Worm (Caenorhabditis elegans) whole organism, L4 larva: ENCODE measurements around the gene egl-4.

ENCODE experiments used
- F10B5.3 ChIP-seq: sonication (generic microtip); optimal IDR thresholded peaks from 2 replicates; lab custom pipeline; 2016; ENCODE audit warnings: mild to moderate bottlenecking, missing genetic modification characterization, missing compliant biosample characterization
- F44E2.7 ChIP-seq: fragments of 200-800 bp; sonication (Bioruptor generic); IDR thresholded peaks from 2 replicates; pipeline ENCODE4 v2.1.2; 2022; ENCODE audit warnings: missing genetic modification characterization, missing compliant biosample characterization
- F49E8.2 ChIP-seq: sonication (generic microtip); optimal IDR thresholded peaks from 2 replicates; lab custom pipeline; 2016; ENCODE audit warnings: missing compliant biosample characterization, mild to moderate bottlenecking, missing genetic modification characterization, borderline replicate concordance
- T26A8.4 ChIP-seq: fragments of 200-800 bp; sonication (Bioruptor generic); IDR thresholded peaks from 2 replicates; pipeline ENCODE4 v1.3.6; 2022; ENCODE audit warnings: missing genetic modification characterization, missing compliant biosample characterization
- Y48G9A.11 ChIP-seq: fragments of 200-800 bp; sonication (Bioruptor generic); IDR thresholded peaks from 2 replicates; pipeline ENCODE4 v1.3.6; 2022; ENCODE audit warnings: missing genetic modification reagents, missing genetic modification characterization, missing compliant biosample characterization
- ZK337.2 ChIP-seq: fragments of 200-800 bp; sonication (Bioruptor generic); IDR thresholded peaks from 2 replicates; pipeline ENCODE4 v1.3.6; 2022; ENCODE audit warnings: missing genetic modification reagents, missing genetic modification characterization, missing compliant biosample characterization
- aha-1 ChIP-seq: fragments of 150-350 bp; peaks from one replicate; lab custom pipeline; 2014; ENCODE audit warnings: missing biosample characterization, missing genetic modification characterization
- aly-2 ChIP-seq: sonication (generic microtip); optimal IDR thresholded peaks from 2 replicates; lab custom pipeline; 2018; ENCODE audit warnings: missing biosample characterization, missing genetic modification characterization
- ama-1 ChIP-seq: fragments of 150-350 bp; optimal IDR thresholded peaks from 2 replicates; lab custom pipeline; 2014; ENCODE audit warnings: inconsistent platforms, mixed read lengths
- attf-4 ChIP-seq: sonication (generic microtip); optimal IDR thresholded peaks from 3 replicates; lab custom pipeline; 2017; ENCODE audit warnings: missing biosample characterization, missing genetic modification characterization
- ceh-28 ChIP-seq: fragments of 150-350 bp; optimal IDR thresholded peaks from 2 replicates; lab custom pipeline; 2014; ENCODE audit warnings: missing biosample characterization, missing genetic modification reagents, missing genetic modification characterization
- ceh-62 ChIP-seq: sonication (generic microtip); optimal IDR thresholded peaks from 2 replicates; lab custom pipeline; 2017; ENCODE audit warnings: missing biosample characterization, missing genetic modification characterization
- ceh-82 ChIP-seq: sonication (generic microtip); optimal IDR thresholded peaks from 2 replicates; lab custom pipeline; 2017; ENCODE audit warnings: missing biosample characterization, missing genetic modification characterization
- ces-1 ChIP-seq: fragments of 150-350 bp; sonication (generic microtip); optimal IDR thresholded peaks from 4 replicates; lab custom pipeline; 2014; ENCODE audit warnings: missing biosample characterization, missing genetic modification reagents, missing genetic modification characterization
- daf-16 ChIP-seq, 3 experiments: sonication (generic microtip); optimal IDR thresholded peaks; 2 replicates each; lab custom pipeline; 2016 to 2017; ENCODE audit warnings: missing genetic modification characterization in 3 of 3, missing genetic modification reagents in 3 of 3, mild to moderate bottlenecking in 2 of 3, missing compliant biosample characterization in 2 of 3, missing biosample characterization in 1 of 3, moderate library complexity in 1 of 3
- daf-19 ChIP-seq: fragments of 200-800 bp; sonication (Bioruptor generic); conservative IDR thresholded peaks from 2 replicates; pipeline ENCODE4 v1.3.6; 2022; ENCODE audit warnings: missing genetic modification characterization, missing compliant biosample characterization
- dmd-6 ChIP-seq: fragments of 200-800 bp; sonication (Bioruptor generic); IDR thresholded peaks from 2 replicates; pipeline ENCODE4 v1.3.6; 2022; ENCODE audit warnings: missing genetic modification reagents, missing genetic modification characterization, missing compliant biosample characterization
- egl-27 ChIP-seq: sonication (generic microtip); optimal IDR thresholded peaks from 3 replicates; lab custom pipeline; 2017; ENCODE audit warnings: missing biosample characterization, missing genetic modification reagents, missing genetic modification characterization
- fos-1 ChIP-seq: fragments of 150-350 bp; optimal IDR thresholded peaks from 2 replicates; lab custom pipeline; 2014; ENCODE audit warnings: missing biosample characterization, missing genetic modification characterization
- gei-8 ChIP-seq: fragments of 200-800 bp; sonication (Bioruptor generic); optimal IDR thresholded peaks from 2 replicates; lab custom pipeline; 2018; ENCODE audit warnings: mild to moderate bottlenecking, missing genetic modification characterization, missing compliant biosample characterization
- hif-1 ChIP-seq, 2 experiments: sonication (generic microtip); optimal IDR thresholded peaks; 2 replicates each; lab custom pipeline; 2016 to 2017; ENCODE audit warnings: missing compliant biosample characterization in 2 of 2, missing genetic modification characterization in 2 of 2, missing genetic modification reagents in 2 of 2, missing genotype in 2 of 2, mild to moderate bottlenecking in 1 of 2
- lin-13 ChIP-seq: fragments of 150-350 bp; optimal IDR thresholded peaks from 2 replicates; lab custom pipeline; 2014; ENCODE audit warnings: missing biosample characterization, missing genetic modification reagents, missing genetic modification characterization
- lin-29 ChIP-seq: fragments of 200-800 bp; sonication (Bioruptor generic); IDR thresholded peaks from 2 replicates; pipeline ENCODE4 v1.3.6; 2022; ENCODE audit warnings: missing genetic modification reagents, missing genetic modification characterization, missing compliant biosample characterization
- lir-3 ChIP-seq: sonication (generic microtip); optimal IDR thresholded peaks from 2 replicates; lab custom pipeline; 2016; ENCODE audit warnings: mild to moderate bottlenecking, missing genetic modification characterization, missing compliant biosample characterization
- madf-5 ChIP-seq, 2 experiments: fragments of 200-800 bp; sonication (Bioruptor generic); IDR thresholded peaks; 2 replicates each; pipeline ENCODE4 v1.3.6; 2022; ENCODE audit warnings: missing compliant biosample characterization in 2 of 2, missing genetic modification characterization in 2 of 2
- madf-9 ChIP-seq: fragments of 200-800 bp; sonication (Bioruptor generic); conservative IDR thresholded peaks from 2 replicates; pipeline ENCODE4 v1.3.6; 2022; ENCODE audit warnings: missing genetic modification reagents, missing genetic modification characterization, missing compliant biosample characterization
- mxl-2 ChIP-seq: fragments of 200-800 bp; sonication (Bioruptor generic); conservative IDR thresholded peaks from 2 replicates; pipeline ENCODE4 v1.3.6; 2022; ENCODE audit warnings: missing genetic modification reagents, missing genetic modification characterization, missing compliant biosample characterization
- nhr-11 ChIP-seq: fragments of 150-350 bp; optimal IDR thresholded peaks from 2 replicates; lab custom pipeline; 2014; ENCODE audit warnings: missing biosample characterization, missing genetic modification characterization
- nhr-111 ChIP-seq: fragments of 200-800 bp; sonication (Bioruptor generic); optimal IDR thresholded peaks from 2 replicates; lab custom pipeline; 2018; ENCODE audit warnings: mild to moderate bottlenecking, missing genetic modification characterization, missing compliant biosample characterization
- nhr-237 ChIP-seq: sonication (generic microtip); optimal IDR thresholded peaks from 2 replicates; lab custom pipeline; 2017; ENCODE audit warnings: missing biosample characterization, missing genetic modification characterization
- nhr-25 ChIP-seq: sonication (generic microtip); optimal IDR thresholded peaks from 2 replicates; lab custom pipeline; 2017; ENCODE audit warnings: missing genetic modification characterization, mild to moderate bottlenecking, missing compliant biosample characterization, antibody characterized with exemption, moderate library complexity, borderline replicate concordance; ENCODE audit not compliant: insufficient read depth
- nhr-28 ChIP-seq: fragments of 150-350 bp; optimal IDR thresholded peaks from 2 replicates; lab custom pipeline; 2014; ENCODE audit warnings: missing biosample characterization, missing genetic modification characterization
- nhr-41 ChIP-seq: fragments of 200-800 bp; sonication (Bioruptor generic); IDR thresholded peaks from 2 replicates; pipeline ENCODE4 v1.3.6; 2022; ENCODE audit warnings: missing genetic modification reagents, missing genetic modification characterization, missing compliant biosample characterization
- nhr-6 ChIP-seq: fragments of 150-350 bp; optimal IDR thresholded peaks from 2 replicates; lab custom pipeline; 2014; ENCODE audit warnings: missing biosample characterization, missing genetic modification characterization
- nhr-77 ChIP-seq: fragments of 150-350 bp; optimal IDR thresholded peaks from 2 replicates; lab custom pipeline; 2014; ENCODE audit warnings: missing biosample characterization, missing genetic modification characterization
- php-3 ChIP-seq: fragments of 200-800 bp; sonication (Bioruptor generic); IDR thresholded peaks from 2 replicates; pipeline ENCODE4 v1.3.6; 2022; ENCODE audit warnings: missing genetic modification reagents, missing genetic modification characterization, missing compliant biosample characterization
- pqm-1 ChIP-seq: sonication (generic microtip); optimal IDR thresholded peaks from 2 replicates; lab custom pipeline; 2017; ENCODE audit warnings: missing biosample characterization, missing genetic modification characterization
- rbr-2 ChIP-seq: sonication (generic microtip); optimal IDR thresholded peaks from 2 replicates; lab custom pipeline; 2016; ENCODE audit warnings: missing genotype, missing genetic modification characterization, missing compliant biosample characterization
- snpc-1.2 ChIP-seq: fragments of 200-800 bp; sonication (Bioruptor generic); IDR thresholded peaks from 2 replicates; pipeline ENCODE4 v1.3.6; 2022; ENCODE audit warnings: missing genetic modification reagents, missing genetic modification characterization, missing compliant biosample characterization
- unc-39 ChIP-seq: sonication (generic microtip); optimal IDR thresholded peaks from 2 replicates; lab custom pipeline; 2017; ENCODE audit warnings: missing biosample characterization, missing genetic modification characterization
- unc-62 ChIP-seq, 3 experiments: fragments of 150-350 bp in 1 of 3; sonication (generic microtip); optimal IDR thresholded peaks in 2 of 3; peaks in 1 of 3; 1 replicate in 1 of 3; 2 replicates in 2 of 3; lab custom pipeline; 2014 to 2017; ENCODE audit warnings: missing biosample characterization in 3 of 3, missing genetic modification characterization in 3 of 3, missing genetic modification reagents in 3 of 3, missing genotype in 1 of 3
- vab-7 ChIP-seq: fragments of 200-800 bp; sonication (Bioruptor generic); IDR thresholded peaks from 2 replicates; pipeline ENCODE4 v1.3.6; 2022; ENCODE audit warnings: missing genetic modification reagents, missing genetic modification characterization, missing compliant biosample characterization
- zfp-2 ChIP-seq: sonication (generic microtip); optimal IDR thresholded peaks from 2 replicates; lab custom pipeline; 2016; ENCODE audit warnings: mild to moderate bottlenecking, missing genetic modification characterization, missing compliant biosample characterization
- zfp-3 ChIP-seq: fragments of 200-800 bp; sonication (Bioruptor generic); conservative IDR thresholded peaks from 2 replicates; pipeline ENCODE4 v1.3.6; 2022; ENCODE audit warnings: missing genetic modification reagents, missing genetic modification characterization, missing compliant biosample characterization
- ztf-7 ChIP-seq: fragments of 150-350 bp; optimal IDR thresholded peaks from 2 replicates; lab custom pipeline; 2014; ENCODE audit warnings: missing biosample characterization, missing genetic modification characterization

The egl-4 gene

DNA sequence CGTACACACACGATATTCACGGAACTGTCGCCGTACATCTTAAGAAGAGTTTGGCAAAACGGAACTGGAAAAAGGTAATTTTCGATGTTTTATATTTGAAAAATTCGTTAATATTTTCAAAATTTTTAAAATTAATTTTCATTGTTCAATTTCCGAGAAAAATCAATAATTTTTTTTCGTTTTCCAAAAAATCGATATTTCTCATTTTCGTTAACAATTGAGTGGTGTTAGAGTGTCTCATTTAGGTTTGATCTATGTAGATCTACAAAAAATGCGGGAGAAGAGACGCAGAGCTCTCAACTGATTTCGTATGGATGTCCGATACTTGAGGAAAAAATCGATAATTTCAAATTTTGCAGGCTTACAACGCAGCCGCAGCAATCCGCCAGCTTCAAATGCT, 14.8 kb upstream of the egl-4 start:
- no peak for TF ChIP-seq ztf-7 (tag; lab: Kevin White, UChicago)
- TF ChIP-seq ceh-28 (tag; lab: Kevin White, UChicago): peak; percentile 64
- TF ChIP-seq vab-7 (GFP tag; lab: Robert Waterston, UW): no peak

DNA sequence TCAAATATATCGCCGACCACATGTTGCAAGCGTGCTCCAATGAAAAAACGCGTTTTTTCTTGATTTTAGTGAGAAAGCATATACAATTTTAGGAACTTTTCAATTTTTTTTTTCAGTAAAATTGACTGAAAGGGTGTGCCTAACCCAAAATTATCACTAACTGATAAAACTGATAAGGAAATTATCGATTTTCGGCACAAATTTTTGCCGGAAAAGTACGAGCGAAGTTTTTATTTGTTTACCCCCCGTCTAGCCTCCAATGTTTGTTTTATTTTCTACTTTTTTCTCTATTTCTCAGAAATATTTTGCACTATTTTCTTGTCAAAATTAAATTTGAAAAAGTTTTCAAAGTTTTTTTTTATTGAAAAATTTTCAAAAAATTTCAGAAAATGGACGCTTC, 13.6 kb upstream of the egl-4 start, which contains the start of gene ccm-2:
Gene ccm-2 (plus strand): TSS at position 387 of the 400 bp plus-strand sequence.
- no peak for TF ChIP-seq daf-16 (GFP tag; optimal IDR thresholded peaks at IDR 0.05; lab: Kevin White, UChicago)
- TF ChIP-seq daf-16 (tag; optimal IDR thresholded peaks at IDR 0.05; lab: Kevin White, UChicago): peak; percentile 70
- TF ChIP-seq pqm-1 (tag; lab: Kevin White, UChicago): peak; percentile 25
- peak; percentile 46 for TF ChIP-seq nhr-28
- no peak for TF ChIP-seq ceh-82 (tag; lab: Kevin White, UChicago)

DNA sequence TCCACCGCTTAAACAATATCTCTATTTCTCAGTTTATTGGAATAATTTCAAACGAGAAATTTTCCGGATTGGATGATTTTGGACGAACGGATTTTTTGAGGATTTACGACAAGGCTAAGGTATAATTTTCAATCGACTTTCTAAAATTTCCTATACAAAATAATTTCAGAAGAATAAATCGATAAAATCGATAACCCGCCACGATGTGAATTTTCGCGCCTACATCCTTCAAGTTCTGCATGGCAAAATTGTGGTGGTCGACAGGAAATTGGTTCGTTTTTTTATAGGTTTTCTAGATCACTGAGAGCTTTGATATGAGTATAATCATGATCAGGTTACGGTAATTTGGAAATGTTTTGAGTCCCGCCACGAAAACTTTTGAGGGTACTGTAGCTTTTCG, 12.9 kb upstream of the egl-4 start:
- TF ChIP-seq aha-1: peak; percentile 73
- no peak for TF ChIP-seq ceh-62 (tag; lab: Kevin White, UChicago)
- peak in 1 of 2 experiments; percentile 51 for TF ChIP-seq unc-62 (GFP tag; optimal IDR thresholded peaks at IDR 0.05 in 1 of 2; lab: Kevin White, UChicago)
- no peak for TF ChIP-seq unc-62 (tag; optimal IDR thresholded peaks at IDR 0.05; lab: Kevin White, UChicago)
- TF ChIP-seq ceh-28 (tag; lab: Kevin White, UChicago): peak; percentile 20

DNA sequence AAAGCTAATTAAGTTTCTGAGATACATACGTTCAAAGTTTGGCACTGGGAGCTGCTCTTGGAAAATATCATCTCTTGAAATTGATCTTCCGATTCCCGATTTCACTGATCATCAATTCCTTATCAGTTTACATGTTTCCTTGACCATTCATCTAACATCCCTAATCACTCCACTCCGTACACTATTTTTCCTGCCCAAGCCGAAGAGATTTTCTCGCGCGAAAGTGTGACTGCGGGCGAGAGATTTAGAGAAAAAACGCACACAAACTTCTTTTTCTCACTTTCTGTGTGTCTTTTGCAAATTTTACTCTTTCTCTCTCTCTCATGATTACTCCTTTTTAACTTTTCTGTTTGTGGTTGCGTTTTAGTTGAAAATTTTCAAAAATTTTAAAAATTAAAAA, 10.7 kb upstream of the egl-4 start:
- TF ChIP-seq snpc-1.2 (GFP tag; lab: Robert Waterston, UW) (no peak), nhr-6 (tag; lab: Kevin White, UChicago) (no peak), ceh-82 (tag; lab: Kevin White, UChicago) (no peak), ama-1 (no peak), nhr-11 (peak; percentile 42), Y48G9A.11 (no peak), daf-19 (GFP tag; lab: Robert Waterston, UW) (no peak), ZK337.2 (GFP tag; lab: Robert Waterston, UW) (no peak), ceh-62 (tag; lab: Kevin White, UChicago) (no peak), zfp-2 (no peak), gei-8 (GFP tag; lab: Kevin White, UChicago) (no peak), nhr-25 (tag; lab: Kevin White, UChicago) (no peak), nhr-77 (tag; lab: Kevin White, UChicago) (peak; percentile 67), dmd-6 (GFP tag; lab: Robert Waterston, UW) (peak; percentile 85), zfp-3 (GFP tag; lab: Robert Waterston, UW) (no peak), madf-5 (GFP tag; IDR thresholded peaks at IDR 0.05; lab: Robert Waterston, UW) (no peak), php-3 (GFP tag; lab: Robert Waterston, UW) (peak; percentile 25; the same call in 1 of the 2 replicates), rbr-2 (no peak), nhr-111 (GFP tag; lab: Kevin White, UChicago) (no peak), mxl-2 (no peak), hif-1 (tag; optimal IDR thresholded peaks at IDR 0.05; lab: Kevin White, UChicago) (peak in 1 of 2 experiments; percentile 16), attf-4 (no peak), fos-1 (no peak), lin-13 (GFP tag; lab: Kevin White, UChicago) (no peak), unc-39 (tag; lab: Kevin White, UChicago) (no peak), nhr-28 (peak; percentile 93), ces-1 (GFP tag; lab: Kevin White, UChicago) (no peak), egl-27 (tag; lab: Kevin White, UChicago) (no peak), F44E2.7 (GFP tag; lab: Robert Waterston, UW) (no peak), lin-29 (GFP tag; lab: Robert Waterston, UW) (no peak), F10B5.3 (tag; lab: Kevin White, UChicago) (no peak), aly-2 (tag; lab: Kevin White, UChicago) (no peak), nhr-41 (GFP tag; lab: Robert Waterston, UW) (no peak), madf-9 (no peak), lir-3 (tag; lab: Kevin White, UChicago) (no peak), aha-1 (peak; percentile 84), T26A8.4 (no peak), F49E8.2 (tag; lab: Kevin White, UChicago) (no peak), nhr-237 (tag; lab: Kevin White, UChicago) (no peak)
